Fruit fly (Drosophila melanogaster) whole organism, prepupa: ENCODE data around the gene CG6729.

ENCODE experiments used
- Blimp-1 ChIP-seq: fragments of 200-800 bp; sonication (Bioruptor generic); optimal IDR thresholded peaks from 3 replicates; lab custom pipeline; 2017; ENCODE audit warnings: missing biosample characterization, missing genetic modification characterization, mild to moderate bottlenecking, moderate library complexity, missing genetic modification reagents
- CG10631 ChIP-seq: fragments of 200-800 bp; sonication (Bioruptor generic); optimal IDR thresholded peaks from 2 replicates; lab custom pipeline; 2016; ENCODE audit warnings: missing biosample characterization, missing genetic modification characterization
- CG10669 ChIP-seq: fragments of 200-800 bp; sonication (Bioruptor generic); optimal IDR thresholded peaks from 3 replicates; lab custom pipeline; 2018; ENCODE audit warnings: missing biosample characterization, mild to moderate bottlenecking, missing genetic modification characterization, moderate library complexity
- CG3919 ChIP-seq: fragments of 200-800 bp; sonication (Bioruptor generic); optimal IDR thresholded peaks from 3 replicates; lab custom pipeline; 2016; ENCODE audit warnings: missing biosample characterization, missing genetic modification characterization
- CG6792 ChIP-seq: fragments of 200-800 bp; sonication (Bioruptor generic); optimal IDR thresholded peaks from 3 replicates; lab custom pipeline; 2016; ENCODE audit warnings: missing biosample characterization, missing genetic modification characterization
- Ets96B ChIP-seq: fragments of 200-800 bp; optimal IDR thresholded peaks from 2 replicates; lab custom pipeline; 2019; ENCODE audit warnings: missing biosample characterization, mild to moderate bottlenecking, missing genetic modification characterization, moderate library complexity
- Lpt ChIP-seq: fragments of 200-800 bp; sonication (Bioruptor generic); optimal IDR thresholded peaks from 3 replicates; lab custom pipeline; 2016; ENCODE audit warnings: missing biosample characterization, missing genetic modification characterization
- OdsH ChIP-seq: fragments of 200-800 bp; sonication (Bioruptor generic); optimal IDR thresholded peaks from 3 replicates; lab custom pipeline; 2016; ENCODE audit warnings: missing biosample characterization, missing genetic modification characterization
- dsx ChIP-seq: fragments of 200-800 bp; optimal IDR thresholded peaks from 3 replicates; lab custom pipeline; 2019; ENCODE audit warnings: missing biosample characterization, mild to moderate bottlenecking, missing genetic modification characterization, moderate library complexity; ENCODE audit not compliant: poor library complexity, severe bottlenecking
- fkh ChIP-seq: fragments of 200-800 bp; sonication (Bioruptor generic); optimal IDR thresholded peaks from 3 replicates; lab custom pipeline; 2017; ENCODE audit warnings: missing biosample characterization, mild to moderate bottlenecking, missing genetic modification characterization, moderate library complexity
- vri ChIP-seq: fragments of 200-800 bp; sonication (Bioruptor generic); optimal IDR thresholded peaks from 3 replicates; lab custom pipeline; 2016; ENCODE audit warnings: missing biosample characterization, mild to moderate bottlenecking, missing genetic modification characterization

DNA sequence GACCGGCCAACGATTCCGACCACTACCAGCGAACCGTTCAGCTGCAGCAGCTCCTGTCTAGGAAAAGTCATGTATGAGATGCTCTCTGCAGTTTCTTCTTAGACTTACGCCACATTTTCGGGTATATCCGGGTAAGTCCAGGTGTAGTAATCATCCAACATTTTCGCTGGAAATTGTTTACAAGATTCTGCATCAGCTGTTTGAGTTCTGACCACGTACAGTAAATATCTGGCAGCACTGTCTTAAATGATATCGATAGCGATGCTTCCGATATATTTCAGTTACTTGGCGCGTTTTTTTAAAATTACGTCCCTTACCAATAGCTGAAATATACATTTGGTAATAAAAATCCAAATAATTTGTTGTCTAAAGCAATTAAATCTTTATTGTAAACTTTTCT lies at the start of gene CG6729:
- TF ChIP-seq CG3919 (GFP tag; lab: Kevin White, UChicago) (no peak), vri (no peak), dsx (GFP tag; lab: Kevin White, UChicago) (no peak), Ets96B (no peak), Lpt (no peak), CG10631 (GFP tag; lab: Kevin White, UChicago) (no peak), OdsH (GFP tag; lab: Kevin White, UChicago) (no peak), fkh (GFP tag; lab: Kevin White, UChicago) (no peak), Blimp-1 (no peak), CG10669 (no peak), CG6792 (GFP tag; lab: Kevin White, UChicago) (no peak)
